Worm (Caenorhabditis elegans) whole organism, young adult: Measurements from ENCODE around the gene D1025.1.

ENCODE experiments used
- B0261.1 ChIP-seq: sonication (generic microtip); optimal IDR thresholded peaks from 2 replicates; lab custom pipeline; 2016; ENCODE audit warnings: mild to moderate bottlenecking, missing genetic modification characterization, moderate library complexity, missing compliant biosample characterization
- C17E4.6 ChIP-seq: fragments of 200-800 bp; sonication (Bioruptor generic); IDR thresholded peaks from 2 replicates; pipeline ENCODE4 v1.3.6; 2022; ENCODE audit warnings: missing genetic modification reagents, missing genetic modification characterization, missing compliant biosample characterization
- F10E7.11 ChIP-seq: sonication (generic microtip); optimal IDR thresholded peaks from 2 replicates; lab custom pipeline; 2017; ENCODE audit warnings: mild to moderate bottlenecking, missing genetic modification characterization, moderate library complexity, missing compliant biosample characterization
- F37B4.10 ChIP-seq: fragments of 200-800 bp; sonication (Bioruptor generic); IDR thresholded peaks from 2 replicates; pipeline ENCODE4 v1.3.6; 2022; ENCODE audit warnings: missing genetic modification characterization, missing compliant biosample characterization
- F57C9.4 ChIP-seq: sonication (generic microtip); optimal IDR thresholded peaks from 2 replicates; lab custom pipeline; 2017; ENCODE audit warnings: mild to moderate bottlenecking, missing genetic modification characterization, missing compliant biosample characterization
- K11D2.4 ChIP-seq: fragments of 200-800 bp; sonication (Bioruptor generic); IDR thresholded peaks from 2 replicates; pipeline ENCODE4 v1.3.6; 2022; ENCODE audit warnings: missing genetic modification reagents, missing genetic modification characterization, missing compliant biosample characterization
- K12H6.12 ChIP-seq: fragments of 200-800 bp; sonication (Bioruptor generic); optimal IDR thresholded peaks from 2 replicates; lab custom pipeline; 2018; ENCODE audit warnings: mild to moderate bottlenecking, missing genetic modification characterization, missing compliant biosample characterization
- Y53G8AR.9 ChIP-seq: fragments of 200-800 bp; sonication (Bioruptor generic); conservative IDR thresholded peaks from 2 replicates; pipeline ENCODE4 v1.3.6; 2022; ENCODE audit warnings: missing genetic modification reagents, missing genetic modification characterization, missing compliant biosample characterization
- Y79H2A.3 ChIP-seq: fragments of 200-800 bp; sonication (Bioruptor generic); conservative IDR thresholded peaks from 2 replicates; pipeline ENCODE4 v1.3.6; 2022; ENCODE audit warnings: missing genetic modification reagents, missing genetic modification characterization, missing compliant biosample characterization
- ama-1 ChIP-seq, 3 experiments: fragments of 150-350 bp in 1 of 3; sonication (generic microtip) in 2 of 3; optimal IDR thresholded peaks; 2 replicates each; lab custom pipeline; 2014 to 2018; ENCODE audit warnings: missing biosample characterization in 2 of 3, missing genetic modification characterization in 2 of 3, missing genetic modification reagents in 2 of 3
- aptf-2 ChIP-seq: fragments of 200-800 bp; sonication (Bioruptor generic); conservative IDR thresholded peaks from 2 replicates; pipeline ENCODE4 v1.3.6; 2022; ENCODE audit warnings: missing genetic modification reagents, missing genetic modification characterization, missing compliant biosample characterization
- aptf-3 ChIP-seq: fragments of 200-800 bp; sonication (Bioruptor generic); IDR thresholded peaks from 2 replicates; pipeline ENCODE4 v1.3.6; 2022; ENCODE audit warnings: missing genetic modification characterization, missing compliant biosample characterization
- attf-3 ChIP-seq: fragments of 200-800 bp; sonication (Bioruptor generic); conservative IDR thresholded peaks from 2 replicates; pipeline ENCODE4 v1.3.6; 2022; ENCODE audit warnings: missing genetic modification reagents, missing genetic modification characterization, missing compliant biosample characterization
- bed-2 ChIP-seq: fragments of 200-800 bp; sonication (Bioruptor generic); IDR thresholded peaks from 2 replicates; pipeline ENCODE4 v1.3.6; 2022; ENCODE audit warnings: missing genetic modification reagents, missing genetic modification characterization, missing compliant biosample characterization
- ceh-58 ChIP-seq: fragments of 200-800 bp; sonication (Bioruptor generic); IDR thresholded peaks from 2 replicates; pipeline ENCODE4 v1.3.6; 2022; ENCODE audit warnings: missing genetic modification characterization, missing compliant biosample characterization
- chd-7 ChIP-seq: sonication (generic microtip); optimal IDR thresholded peaks from 2 replicates; lab custom pipeline; 2016; ENCODE audit warnings: mild to moderate bottlenecking, missing genetic modification characterization, moderate library complexity, missing compliant biosample characterization
- die-1 ChIP-seq: sonication (generic microtip); optimal IDR thresholded peaks from 2 replicates; lab custom pipeline; 2016; ENCODE audit warnings: missing genotype, mild to moderate bottlenecking, missing genetic modification characterization, missing compliant biosample characterization
- dox-1 ChIP-seq: fragments of 200-800 bp; sonication (Bioruptor generic); IDR thresholded peaks from 2 replicates; pipeline ENCODE4 v1.3.6; 2022; ENCODE audit warnings: missing genetic modification reagents, missing genetic modification characterization, missing compliant biosample characterization
- efl-1 ChIP-seq: fragments of 150-350 bp; optimal IDR thresholded peaks from 2 replicates; lab custom pipeline; 2014; ENCODE audit warnings: missing biosample characterization, missing genetic modification reagents, missing genetic modification characterization
- egl-18 ChIP-seq: fragments of 200-800 bp; sonication (Bioruptor generic); IDR thresholded peaks from 2 replicates; pipeline ENCODE4 v1.3.6; 2022; ENCODE audit warnings: missing genetic modification reagents, missing genetic modification characterization, missing compliant biosample characterization
- egl-44 ChIP-seq: fragments of 200-800 bp; sonication (Bioruptor generic); IDR thresholded peaks from 2 replicates; pipeline ENCODE4 v1.3.6; 2022; ENCODE audit warnings: missing genetic modification reagents, missing genetic modification characterization, missing compliant biosample characterization
- ekl-4 ChIP-seq: fragments of 200-800 bp; sonication (Bioruptor generic); IDR thresholded peaks from 2 replicates; pipeline ENCODE4 v1.3.6; 2022; ENCODE audit warnings: missing genetic modification reagents, missing genetic modification characterization, missing compliant biosample characterization
- ets-4 ChIP-seq: fragments of 200-800 bp; sonication (Bioruptor generic); optimal IDR thresholded peaks from 2 replicates; lab custom pipeline; 2018; ENCODE audit warnings: mild to moderate bottlenecking, missing genetic modification characterization, missing compliant biosample characterization
- gei-17 ChIP-seq: fragments of 200-800 bp; sonication (Bioruptor generic); optimal IDR thresholded peaks from 2 replicates; lab custom pipeline; 2018; ENCODE audit warnings: mild to moderate bottlenecking, missing genetic modification characterization, missing compliant biosample characterization
- him-1 ChIP-seq: sonication (generic microtip); optimal IDR thresholded peaks from 2 replicates; lab custom pipeline; 2016; ENCODE audit warnings: missing genotype, missing genetic modification reagents, missing genetic modification characterization, missing compliant biosample characterization
- hmg-1.2 ChIP-seq: fragments of 200-800 bp; sonication (Bioruptor generic); IDR thresholded peaks from 2 replicates; pipeline ENCODE4 v1.3.6; 2022; ENCODE audit warnings: missing genetic modification reagents, missing genetic modification characterization, missing compliant biosample characterization
- hmg-20 ChIP-seq: fragments of 200-800 bp; sonication (Bioruptor generic); IDR thresholded peaks from 2 replicates; pipeline ENCODE4 v1.3.6; 2022; ENCODE audit warnings: missing genetic modification reagents, missing genetic modification characterization, missing compliant biosample characterization
- hsf-1 ChIP-seq: fragments of 200-800 bp; sonication (Bioruptor generic); IDR thresholded peaks from 2 replicates; pipeline ENCODE4 v1.3.6; 2022; ENCODE audit warnings: missing genetic modification reagents, missing genetic modification characterization, missing compliant biosample characterization
- lag-1 ChIP-seq: fragments of 200-800 bp; sonication (Bioruptor generic); IDR thresholded peaks from 2 replicates; pipeline ENCODE4 v1.3.6; 2022; ENCODE audit warnings: missing genetic modification reagents, missing genetic modification characterization, missing compliant biosample characterization
- lin-26 ChIP-seq: fragments of 200-800 bp; sonication (Bioruptor generic); IDR thresholded peaks from 2 replicates; pipeline ENCODE4 v1.3.6; 2022; ENCODE audit warnings: missing genetic modification reagents, missing genetic modification characterization, missing compliant biosample characterization
- lin-35 ChIP-seq, 3 experiments: fragments of 150-350 bp in 2 of 3; sonication (generic microtip) in 1 of 3; optimal IDR thresholded peaks; 2 replicates each; lab custom pipeline; 2014 to 2018; ENCODE audit warnings: missing biosample characterization in 3 of 3, missing genetic modification characterization in 3 of 3, missing genetic modification reagents in 3 of 3
- lsy-27 ChIP-seq: sonication (generic microtip); optimal IDR thresholded peaks from 2 replicates; lab custom pipeline; 2017; ENCODE audit warnings: missing genetic modification characterization, mild to moderate bottlenecking, missing compliant biosample characterization, antibody characterized with exemption, missing genotype, borderline replicate concordance; ENCODE audit not compliant: insufficient read depth
- madf-6 ChIP-seq: fragments of 200-800 bp; sonication (Bioruptor generic); IDR thresholded peaks from 2 replicates; pipeline ENCODE4 v1.3.6; 2022; ENCODE audit warnings: missing genetic modification reagents, missing genetic modification characterization, missing compliant biosample characterization
- madf-8 ChIP-seq: fragments of 200-800 bp; sonication (Bioruptor generic); conservative IDR thresholded peaks from 2 replicates; pipeline ENCODE4 v1.3.6; 2022; ENCODE audit warnings: missing genetic modification reagents, missing genetic modification characterization, missing compliant biosample characterization
- mcd-1 ChIP-seq: fragments of 200-800 bp; sonication (Bioruptor generic); IDR thresholded peaks from 2 replicates; pipeline ENCODE4 v1.3.6; 2022; ENCODE audit warnings: missing genetic modification reagents, missing genetic modification characterization, missing compliant biosample characterization
- nfya-2 ChIP-seq: fragments of 200-800 bp; sonication (Bioruptor generic); IDR thresholded peaks from 2 replicates; pipeline ENCODE4 v1.3.6; 2022; ENCODE audit warnings: missing genetic modification reagents, missing genetic modification characterization, missing compliant biosample characterization
- pbrm-1 ChIP-seq: fragments of 200-800 bp; sonication (Bioruptor generic); IDR thresholded peaks from 2 replicates; pipeline ENCODE4 v1.3.6; 2022; ENCODE audit warnings: missing genetic modification reagents, missing genetic modification characterization, missing compliant biosample characterization
- pha-4 ChIP-seq: fragments of 150-350 bp; sonication (generic microtip); optimal IDR thresholded peaks from 2 replicates; lab custom pipeline; 2014; ENCODE audit warnings: missing biosample characterization, missing genetic modification reagents, missing genetic modification characterization
- rec-8 ChIP-seq, 2 experiments: sonication (generic microtip); optimal IDR thresholded peaks; 2 replicates each; lab custom pipeline; 2016; ENCODE audit warnings: mild to moderate bottlenecking in 2 of 2, missing genetic modification characterization in 2 of 2, missing genetic modification reagents in 2 of 2, missing genotype in 2 of 2, missing biosample characterization in 1 of 2, missing compliant biosample characterization in 1 of 2, moderate library complexity in 1 of 2
- repo-1 ChIP-seq: sonication (generic microtip); optimal IDR thresholded peaks from 2 replicates; lab custom pipeline; 2017; ENCODE audit warnings: mild to moderate bottlenecking, missing genetic modification characterization, missing compliant biosample characterization
- somi-1 ChIP-seq: fragments of 200-800 bp; sonication (Bioruptor generic); optimal IDR thresholded peaks from 2 replicates; lab custom pipeline; 2018; ENCODE audit warnings: mild to moderate bottlenecking, missing genetic modification characterization, missing compliant biosample characterization
- unc-130 ChIP-seq: sonication (generic microtip); optimal IDR thresholded peaks from 2 replicates; lab custom pipeline; 2016; ENCODE audit warnings: missing genetic modification reagents, missing genetic modification characterization, missing compliant biosample characterization
- xnd-1 ChIP-seq: sonication (generic microtip); optimal IDR thresholded peaks from 2 replicates; lab custom pipeline; 2016; ENCODE audit warnings: missing genotype, missing genetic modification reagents, missing genetic modification characterization, missing compliant biosample characterization
- zim-3 ChIP-seq: sonication (generic microtip); optimal IDR thresholded peaks from 2 replicates; lab custom pipeline; 2017; ENCODE audit warnings: mild to moderate bottlenecking, missing genetic modification characterization, moderate library complexity, missing compliant biosample characterization
- ztf-26 ChIP-seq: sonication (generic microtip); optimal IDR thresholded peaks from 2 replicates; lab custom pipeline; 2017; ENCODE audit warnings: missing genetic modification characterization, missing compliant biosample characterization
- ztf-3 ChIP-seq: fragments of 200-800 bp; sonication (Bioruptor generic); optimal IDR thresholded peaks from 2 replicates; lab custom pipeline; 2018; ENCODE audit warnings: mild to moderate bottlenecking, missing genetic modification characterization, missing compliant biosample characterization
- ztf-6 ChIP-seq: fragments of 200-800 bp; sonication (Bioruptor generic); IDR thresholded peaks from 2 replicates; pipeline ENCODE4 v1.3.6; 2022; ENCODE audit warnings: missing genetic modification reagents, missing genetic modification characterization, missing compliant biosample characterization

Gene D1025.1

ce11 chrX:14487832-14488231 lies 32.7 kb upstream of the D1025.1 start:
- TF ChIP-seq ceh-58 (no peak), F57C9.4 (tag; lab: Kevin White, UChicago) (no peak), nfya-2 (GFP tag; lab: Robert Waterston, UW) (no peak), attf-3 (GFP tag; lab: Robert Waterston, UW) (no peak), lsy-27 (no peak)

- TF ChIP-seq F37B4.10 (GFP tag; lab: Robert Waterston, UW) (no peak), die-1 (tag; lab: Kevin White, UChicago) (no peak), ztf-26 (tag; lab: Kevin White, UChicago) (no peak), hmg-20 (GFP tag; lab: Robert Waterston, UW) (no peak), egl-18 (GFP tag; lab: Robert Waterston, UW) (peak; percentile 5; the same call in 1 of the 2 replicates), zim-3 (tag; lab: Kevin White, UChicago) (no peak), chd-7 (tag; lab: Kevin White, UChicago) (peak; percentile 16), lsy-27 (no peak), madf-8 (no peak), K12H6.12 (peak; percentile 64), ets-4 (no peak), hsf-1 (no peak), aptf-3 (GFP tag; lab: Robert Waterston, UW) (no peak), K11D2.4 (GFP tag; lab: Robert Waterston, UW) (peak; percentile 62), hmg-1.2 (peak; percentile 35; the same call in 1 of the 2 replicates), F10E7.11 (no peak), lin-26 (0 out of 2 replicates have a peak, but pooled peaks have one; percentile 8), pha-4 (tag; lab: Kevin White, UChicago) (no peak), C17E4.6 (GFP tag; lab: Robert Waterston, UW) (no peak), pbrm-1 (GFP tag; lab: Robert Waterston, UW) (peak; percentile 97), Y79H2A.3 (no peak), egl-44 (GFP tag; lab: Robert Waterston, UW) (no peak), lag-1 (no peak), dox-1 (GFP tag; lab: Robert Waterston, UW) (peak; percentile 71), ztf-6 (GFP tag; lab: Robert Waterston, UW) (0 out of 2 replicates have a peak, but pooled peaks have one; percentile 43), gei-17 (GFP tag; lab: Kevin White, UChicago) (no peak), ekl-4 (no peak; the same call in 1 of the 2 replicates), him-1 (tag; lab: Kevin White, UChicago) (no peak), mcd-1 (GFP tag; lab: Robert Waterston, UW) (peak; percentile 44; the same call in 1 of the 2 replicates), bed-2 (GFP tag; lab: Robert Waterston, UW) (no peak), Y53G8AR.9 (GFP tag; lab: Robert Waterston, UW) (no peak), xnd-1 (no peak), efl-1 (no peak), ama-1 (optimal IDR thresholded peaks at IDR 0.05; lab: Kevin White, UChicago) (peak; percentile 24), ama-1 (GFP tag; optimal IDR thresholded peaks at IDR 0.05; lab: Kevin White, UChicago) (no peak), rec-8 (tag; optimal IDR thresholded peaks at IDR 0.05; lab: Kevin White, UChicago) (no peak), somi-1 (no peak), madf-6 (GFP tag; lab: Robert Waterston, UW) (no peak), F57C9.4 (tag; lab: Kevin White, UChicago) (no peak), B0261.1 (no peak), unc-130 (GFP tag; lab: Kevin White, UChicago) (no peak), ztf-3 (GFP tag; lab: Kevin White, UChicago) (no peak), lin-35 (GFP tag; optimal IDR thresholded peaks at IDR 0.05; lab: Kevin White, UChicago) (no peak), aptf-2 (GFP tag; lab: Robert Waterston, UW) (no peak), repo-1 (tag; lab: Kevin White, UChicago) (peak; percentile 3)
These were observed 30.6 kb upstream of the D1025.1 start, which contains the start of gene his-24 for ce11 chrX:14489945-14490344. TSS of gene his-24 (plus strand) at chrX:14490094.
